Fruit fly (Drosophila melanogaster) whole organism, embryonic: ENCODE measurements around the gene CG6345.

Experiments
- Asciz ChIP-seq: fragments of 200-800 bp; sonication (Bioruptor generic); optimal IDR thresholded peaks from 2 replicates; lab custom pipeline; 2017; ENCODE audit warnings: missing biosample characterization, mild to moderate bottlenecking, missing genetic modification characterization, missing genetic modification reagents
- Bteb2 ChIP-seq: fragments of 200-800 bp; sonication (Bioruptor generic); optimal IDR thresholded peaks from 2 replicates; lab custom pipeline; 2016; ENCODE audit warnings: missing biosample characterization, missing genetic modification characterization
- CG10366 ChIP-seq: fragments of 200-800 bp; sonication (Bioruptor generic); IDR thresholded peaks from 2 replicates; pipeline ENCODE4 v1.3.6; 2022; ENCODE audit warnings: missing biosample characterization, missing genetic modification characterization
- CG14710 ChIP-seq: fragments of 200-800 bp; sonication (Bioruptor generic); optimal IDR thresholded peaks from 3 replicates; lab custom pipeline; 2019; ENCODE audit warnings: missing biosample characterization, mild to moderate bottlenecking, missing genetic modification characterization, moderate library complexity
- CG14860 ChIP-seq: fragments of 200-800 bp; sonication (Bioruptor generic); IDR thresholded peaks from 3 replicates; pipeline ENCODE4 v1.3.6; 2022; ENCODE audit warnings: missing biosample characterization, missing genetic modification characterization; ENCODE audit not compliant: partially characterized antibody
- CG15073 ChIP-seq: fragments of 200-800 bp; sonication (Bioruptor generic); optimal IDR thresholded peaks from 2 replicates; lab custom pipeline; 2016; ENCODE audit warnings: missing biosample characterization, missing genetic modification characterization
- CG16815 ChIP-seq: fragments of 200-800 bp; sonication (Bioruptor generic); optimal IDR thresholded peaks from 3 replicates; lab custom pipeline; 2017; ENCODE audit warnings: missing biosample characterization, mild to moderate bottlenecking, missing genetic modification characterization
- CG17186 ChIP-seq: fragments of 200-800 bp; sonication (Bioruptor generic); optimal IDR thresholded peaks from 3 replicates; lab custom pipeline; 2017; ENCODE audit warnings: missing biosample characterization, missing genetic modification reagents, missing genetic modification characterization
- CG2129 ChIP-seq: fragments of 200-800 bp; sonication (Bioruptor generic); IDR thresholded peaks from 2 replicates; pipeline ENCODE4 v1.3.6; 2022; ENCODE audit warnings: missing biosample characterization, missing genetic modification characterization; ENCODE audit not compliant: partially characterized antibody
- CG2678 ChIP-seq: fragments of 200-800 bp; sonication (Bioruptor generic); optimal IDR thresholded peaks from 3 replicates; lab custom pipeline; 2019; ENCODE audit warnings: missing biosample characterization, mild to moderate bottlenecking, missing genetic modification characterization, moderate library complexity
- CG2712 ChIP-seq: fragments of 200-800 bp; optimal IDR thresholded peaks from 3 replicates; lab custom pipeline; 2019; ENCODE audit warnings: missing biosample characterization, mild to moderate bottlenecking, missing genetic modification characterization, moderate library complexity
- CG34224 ChIP-seq: fragments of 200-800 bp; sonication (Bioruptor generic); IDR thresholded peaks from 3 replicates; pipeline ENCODE4 v1.3.6; 2022; ENCODE audit warnings: missing biosample characterization, missing genetic modification characterization; ENCODE audit not compliant: partially characterized antibody
- CG4282 ChIP-seq: fragments of 200-800 bp; sonication (Bioruptor generic); optimal IDR thresholded peaks from 2 replicates; lab custom pipeline; 2016; ENCODE audit warnings: missing biosample characterization, missing genetic modification characterization
- CG4617 ChIP-seq: fragments of 200-800 bp; sonication (Bioruptor generic); optimal IDR thresholded peaks from 3 replicates; lab custom pipeline; 2016; ENCODE audit warnings: missing biosample characterization, missing genetic modification characterization, borderline replicate concordance
- CG4854 ChIP-seq: fragments of 200-800 bp; sonication (Bioruptor generic); optimal IDR thresholded peaks from 2 replicates; lab custom pipeline; 2016; ENCODE audit warnings: missing biosample characterization, missing genetic modification characterization, inconsistent platforms
- CG6175 ChIP-seq: fragments of 200-800 bp; sonication (Bioruptor generic); IDR thresholded peaks from 3 replicates; pipeline ENCODE4 v1.3.6; 2022; ENCODE audit warnings: missing biosample characterization, missing genetic modification characterization
- CG6791 ChIP-seq: fragments of 200-800 bp; sonication (Bioruptor generic); IDR thresholded peaks from 3 replicates; pipeline ENCODE4 v1.3.6; 2022; ENCODE audit warnings: missing biosample characterization, missing genetic modification characterization; ENCODE audit not compliant: partially characterized antibody
- CG8924 ChIP-seq: fragments of 200-800 bp; optimal IDR thresholded peaks from 3 replicates; lab custom pipeline; 2019; ENCODE audit warnings: missing biosample characterization, mild to moderate bottlenecking, missing genetic modification characterization, moderate library complexity
- E2f1 ChIP-seq: fragments of 200-800 bp; sonication (Bioruptor generic); IDR thresholded peaks from 2 replicates; pipeline ENCODE4 v1.3.6; 2022; ENCODE audit warnings: missing biosample characterization, missing genetic modification characterization
- Mes4 ChIP-seq: fragments of 200-800 bp; sonication (Bioruptor generic); optimal IDR thresholded peaks from 2 replicates; lab custom pipeline; 2016; ENCODE audit warnings: missing biosample characterization, missing genetic modification characterization
- Nf-YA ChIP-seq: fragments of 200-800 bp; sonication (Bioruptor generic); IDR thresholded peaks from 2 replicates; pipeline ENCODE4 v1.3.6; 2022; ENCODE audit warnings: missing biosample characterization, missing genetic modification characterization
- Opbp ChIP-seq: fragments of 200-800 bp; sonication (Bioruptor generic); IDR thresholded peaks from 3 replicates; pipeline ENCODE4 v1.3.6; 2022; ENCODE audit warnings: missing biosample characterization, missing genetic modification characterization; ENCODE audit not compliant: partially characterized antibody
- Pdp1 ChIP-seq, 2 experiments: fragments of 200-800 bp; sonication (Bioruptor generic); optimal IDR thresholded peaks; 3 replicates each; lab custom pipeline; 2016; ENCODE audit warnings: missing biosample characterization in 2 of 2, missing genetic modification characterization in 2 of 2, mild to moderate bottlenecking in 1 of 2, moderate library complexity in 1 of 2
- Sry-δ ChIP-seq: fragments of 200-800 bp; sonication (Bioruptor generic); optimal IDR thresholded peaks from 2 replicates; lab custom pipeline; 2016; ENCODE audit warnings: missing biosample characterization, missing genetic modification characterization
- Stat92E ChIP-seq, 3 experiments: fragments of >200 bp in 2 of 3; fragments of 200-800 bp in 1 of 3; sonication (Bioruptor generic) in 1 of 3; optimal IDR thresholded peaks; 2 replicates each; lab custom pipeline; 2017 to 2019; ENCODE audit warnings: missing biosample characterization in 3 of 3, missing genetic modification characterization in 3 of 3, mild to moderate bottlenecking in 1 of 3, moderate library complexity in 1 of 3
- al ChIP-seq: fragments of 200-800 bp; sonication (Bioruptor generic); IDR thresholded peaks from 2 replicates; pipeline ENCODE4 v1.3.6; 2022; ENCODE audit warnings: missing biosample characterization, missing genetic modification characterization
- amos ChIP-seq: fragments of 200-800 bp; sonication (Bioruptor generic); IDR thresholded peaks from 2 replicates; pipeline ENCODE4 v1.3.6; 2022; ENCODE audit warnings: missing biosample characterization, missing genetic modification characterization; ENCODE audit not compliant: partially characterized antibody
- ato ChIP-seq: fragments of 200-800 bp; sonication (Bioruptor generic); IDR thresholded peaks from 2 replicates; pipeline ENCODE4 v1.3.6; 2022; ENCODE audit warnings: missing biosample characterization, missing genetic modification characterization; ENCODE audit not compliant: partially characterized antibody
- cato ChIP-seq: fragments of 200-800 bp; sonication (Bioruptor generic); optimal IDR thresholded peaks from 2 replicates; lab custom pipeline; 2016; ENCODE audit warnings: missing biosample characterization, missing genetic modification characterization, borderline replicate concordance
- chinmo ChIP-seq: fragments of 200-800 bp; sonication (Bioruptor generic); IDR thresholded peaks from 4 replicates; pipeline ENCODE4 v1.3.6; 2022; ENCODE audit warnings: missing biosample characterization, missing genetic modification characterization; ENCODE audit not compliant: partially characterized antibody
- corto ChIP-seq: fragments of 200-800 bp; sonication (Bioruptor generic); optimal IDR thresholded peaks from 2 replicates; lab custom pipeline; 2016; ENCODE audit warnings: missing biosample characterization, mild to moderate bottlenecking, missing genetic modification characterization, moderate library complexity
- disco-r ChIP-seq: fragments of 200-800 bp; sonication (Bioruptor generic); optimal IDR thresholded peaks from 2 replicates; lab custom pipeline; 2016; ENCODE audit warnings: missing biosample characterization, missing genetic modification characterization
- dysf ChIP-seq: fragments of 200-800 bp; sonication (Bioruptor generic); IDR thresholded peaks from 3 replicates; pipeline ENCODE4 v1.3.6; 2022; ENCODE audit warnings: missing biosample characterization, missing genetic modification characterization
- eve ChIP-seq, 2 experiments: fragments of >200 bp; optimal IDR thresholded peaks; 2 replicates each; lab custom pipeline; 2017; ENCODE audit warnings: missing biosample characterization in 2 of 2, missing genetic modification characterization in 2 of 2
- fd64A ChIP-seq: fragments of 200-800 bp; sonication (Bioruptor generic); optimal IDR thresholded peaks from 3 replicates; lab custom pipeline; 2018; ENCODE audit warnings: missing biosample characterization, mild to moderate bottlenecking, missing genetic modification characterization
- ftz-f1 ChIP-seq: fragments of 200-800 bp; sonication (Bioruptor generic); optimal IDR thresholded peaks from 2 replicates; lab custom pipeline; 2016; ENCODE audit warnings: missing biosample characterization, missing genetic modification characterization
- hbn ChIP-seq: fragments of 200-800 bp; sonication (Bioruptor generic); IDR thresholded peaks from 2 replicates; pipeline ENCODE4 v1.3.6; 2022; ENCODE audit warnings: missing biosample characterization, missing genetic modification characterization; ENCODE audit not compliant: partially characterized antibody
- insv ChIP-seq, 2 experiments: fragments of 200-800 bp; sonication (Bioruptor generic); optimal IDR thresholded peaks; 3 replicates each; lab custom pipeline; 2016 to 2018; ENCODE audit warnings: missing biosample characterization in 2 of 2, missing genetic modification characterization in 2 of 2
- lilli ChIP-seq: fragments of 200-800 bp; sonication (Bioruptor generic); optimal IDR thresholded peaks from 3 replicates; lab custom pipeline; 2016; ENCODE audit warnings: missing biosample characterization, missing genetic modification characterization
- mam ChIP-seq: fragments of 200-800 bp; sonication (Bioruptor generic); optimal IDR thresholded peaks from 3 replicates; lab custom pipeline; 2016; ENCODE audit warnings: missing biosample characterization, missing genetic modification characterization
- nerfin-2 ChIP-seq: fragments of 200-800 bp; sonication (Bioruptor generic); IDR thresholded peaks from 2 replicates; pipeline ENCODE4 v1.3.6; 2022; ENCODE audit warnings: missing biosample characterization, missing genetic modification characterization; ENCODE audit not compliant: partially characterized antibody
- otp ChIP-seq: fragments of 200-800 bp; sonication (Bioruptor generic); IDR thresholded peaks from 3 replicates; pipeline ENCODE4, ENCODE4 v1.3.6; 2022; ENCODE audit warnings: missing biosample characterization, missing genetic modification characterization
- pros ChIP-seq: fragments of 200-800 bp; sonication (Bioruptor generic); optimal IDR thresholded peaks from 3 replicates; lab custom pipeline; 2019; ENCODE audit warnings: missing biosample characterization, mild to moderate bottlenecking, missing genetic modification characterization, moderate library complexity
- run ChIP-seq: fragments of 200-800 bp; sonication (Bioruptor generic); optimal IDR thresholded peaks from 3 replicates; lab custom pipeline; 2018; ENCODE audit warnings: missing biosample characterization, mild to moderate bottlenecking, missing genetic modification characterization
- slbo ChIP-seq: fragments of 200-800 bp; sonication (Bioruptor generic); IDR thresholded peaks from 2 replicates; pipeline ENCODE4 v1.3.6; 2022; ENCODE audit warnings: missing biosample characterization, missing genetic modification characterization
- slou ChIP-seq: fragments of 200-800 bp; sonication (Bioruptor generic); optimal IDR thresholded peaks from 3 replicates; lab custom pipeline; 2016; ENCODE audit warnings: missing biosample characterization, missing genetic modification characterization
- sna ChIP-seq: fragments of 200-800 bp; sonication (Bioruptor generic); IDR thresholded peaks from 2 replicates; pipeline ENCODE4 v1.3.6; 2022; ENCODE audit warnings: missing biosample characterization, missing genetic modification characterization; ENCODE audit not compliant: partially characterized antibody
- toy ChIP-seq: fragments of 200-800 bp; sonication (Bioruptor generic); IDR thresholded peaks from 2 replicates; pipeline ENCODE4 v1.3.6; 2022; ENCODE audit warnings: missing biosample characterization, missing genetic modification characterization
- trh ChIP-seq: fragments of 200-800 bp; sonication (Bioruptor generic); optimal IDR thresholded peaks from 2 replicates; lab custom pipeline; 2016; ENCODE audit warnings: missing biosample characterization, missing genetic modification characterization
- vvl ChIP-seq: fragments of 200-800 bp; sonication (Bioruptor generic); IDR thresholded peaks from 2 replicates; pipeline ENCODE4 v1.3.6; 2022; ENCODE audit warnings: missing biosample characterization, missing genetic modification characterization

Gene CG6345

DNA sequence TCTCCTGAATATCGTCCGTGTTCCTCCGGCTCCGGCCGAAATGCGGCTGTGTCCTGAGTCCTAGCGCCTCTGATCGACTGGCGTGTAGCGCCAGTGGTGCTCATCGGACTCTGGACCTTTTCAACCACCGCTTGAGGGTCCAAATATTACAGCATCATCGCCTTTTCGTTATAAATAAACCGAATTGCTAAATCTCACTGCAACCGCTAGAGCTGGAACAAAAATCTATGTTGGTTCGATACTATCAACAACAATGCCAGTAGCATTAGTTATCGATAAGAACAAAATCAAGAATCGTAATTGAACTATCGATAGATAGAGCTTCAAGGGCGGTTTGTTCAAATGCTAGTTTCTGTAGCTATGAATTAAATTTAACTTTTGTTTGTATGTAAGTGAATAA, 8.8 kb downstream of the CG6345 start, which contains the start of gene CG6325 (continued):
- no peak for TF ChIP-seq Bteb2
- TF ChIP-seq CG14710 = peak; percentile 48
- no peak for TF ChIP-seq CG4282 (GFP tag; lab: Kevin White, UChicago)
- TF ChIP-seq CG17186 (GFP tag; lab: Kevin White, UChicago) = no peak
- peak; percentile 100 for TF ChIP-seq CG34224 (GFP tag; lab: Robert Waterston, UW)
- peak; percentile 99 for TF ChIP-seq CG14860
- TF ChIP-seq CG6175 (GFP tag; lab: Robert Waterston, UW) = no peak
- TF ChIP-seq ftz-f1 (GFP tag; lab: Kevin White, UChicago) = peak; percentile 7
- no peak for TF ChIP-seq fd64A
- peak; percentile 98 for TF ChIP-seq nerfin-2 (GFP tag; lab: Robert Waterston, UW)
- TF ChIP-seq corto = no peak
- no peak for TF ChIP-seq CG15073 (GFP tag; lab: Kevin White, UChicago)
- TF ChIP-seq Opbp (GFP tag; lab: Robert Waterston, UW) = peak; percentile 98
- TF ChIP-seq CG4617 (GFP tag; lab: Kevin White, UChicago) = peak; percentile 64
- TF ChIP-seq sna (GFP tag; lab: Robert Waterston, UW) = peak; percentile 98
- no peak for TF ChIP-seq Nf-YA (GFP tag; lab: Robert Waterston, UW)
- no peak for TF ChIP-seq trh (GFP tag; lab: Kevin White, UChicago)
- TF ChIP-seq al (GFP tag; lab: Robert Waterston, UW) = no peak
- peak; percentile 99 for TF ChIP-seq ato
- TF ChIP-seq vvl (GFP tag; lab: Robert Waterston, UW) = peak; percentile 53; the same call in 1 of the 2 replicates
- peak; percentile 99 for TF ChIP-seq CG6791 (GFP tag; lab: Robert Waterston, UW)
- TF ChIP-seq E2f1 (GFP tag; lab: Robert Waterston, UW) = no peak
- TF ChIP-seq run (tag; lab: Kevin White, UChicago) = no peak
- no peak for TF ChIP-seq Mes4
- TF ChIP-seq lilli (GFP tag; lab: Kevin White, UChicago) = peak; percentile 23
- TF ChIP-seq disco-r (GFP tag; lab: Kevin White, UChicago) = no peak
- no peak for TF ChIP-seq Asciz (GFP tag; lab: Kevin White, UChicago)
- TF ChIP-seq otp (GFP tag; lab: Robert Waterston, UW) = no peak
- TF ChIP-seq slbo = peak; percentile 32; the same call in 1 of the 2 replicates
- peak; percentile 99 for TF ChIP-seq amos (GFP tag; lab: Robert Waterston, UW)
- TF ChIP-seq dysf (GFP tag; lab: Robert Waterston, UW) = no peak
- TF ChIP-seq mam (GFP tag; lab: Kevin White, UChicago) = peak; percentile 21
- no peak for TF ChIP-seq Pdp1 (GFP tag; optimal IDR thresholded peaks at IDR 0.05; lab: Kevin White, UChicago)
- TF ChIP-seq CG16815 = no peak
- TF ChIP-seq CG4854 (GFP tag; lab: Kevin White, UChicago) = no peak
- peak in 1 of 2 experiments; percentile 42 for TF ChIP-seq insv (GFP tag; optimal IDR thresholded peaks at IDR 0.05; lab: Kevin White, UChicago)
- no peak for TF ChIP-seq CG10366
- TF ChIP-seq Stat92E (GFP tag; optimal IDR thresholded peaks at IDR 0.05; lab: Kevin White, UChicago) = peak in 1 of 3 experiments; percentile 13
- TF ChIP-seq CG8924 = no peak
- no peak for TF ChIP-seq pros
- peak; percentile 91 for TF ChIP-seq CG2129
- TF ChIP-seq Sry-δ = peak; percentile 97
- TF ChIP-seq CG2712 = no peak
- no peak for TF ChIP-seq CG2678
- TF ChIP-seq eve (GFP tag; optimal IDR thresholded peaks at IDR 0.05; lab: Kevin White, UChicago) = no peak
- peak; percentile 99 for TF ChIP-seq chinmo (GFP tag; lab: Robert Waterston, UW)
- TF ChIP-seq hbn (GFP tag; lab: Robert Waterston, UW) = peak; percentile 99
- no peak for TF ChIP-seq cato (GFP tag; lab: Kevin White, UChicago)
- no peak for TF ChIP-seq toy (GFP tag; lab: Robert Waterston, UW)
- TF ChIP-seq slou (GFP tag; lab: Kevin White, UChicago) = no peak
